Worm (Caenorhabditis elegans): Measurements from ENCODE around the gene ergi-2.

DNA sequence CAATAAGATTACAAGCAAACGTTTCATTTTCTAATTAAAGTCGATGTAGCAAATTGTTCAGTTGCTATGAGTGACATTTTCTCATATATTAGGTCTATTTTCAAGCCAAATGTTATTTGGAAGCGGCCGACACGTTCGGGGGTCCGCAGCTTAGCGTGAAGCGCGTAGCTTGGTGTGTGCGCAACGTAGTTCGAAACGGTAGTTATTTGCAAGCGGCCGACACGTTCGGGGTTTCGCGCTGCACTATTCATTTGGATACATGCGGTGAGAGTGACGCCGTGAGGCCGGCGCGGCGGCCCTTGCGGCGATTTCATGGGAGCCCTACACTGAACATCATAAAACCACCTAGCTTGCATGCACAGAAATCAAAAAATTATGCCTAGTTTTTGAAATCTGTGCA, 18.9 kb downstream of the ergi-2 start:
- TF ChIP-seq W03F9.2 (tag; optimal IDR thresholded peaks at IDR 0.05) (no peak), him-1 (tag; optimal IDR thresholded peaks at IDR 0.05) (no peak)

Measured in whole organism, L4/young adult.